Worm (Caenorhabditis elegans): ENCODE measurements around the gene rps-2.
A peak's percentile ranks its signal among the peaks of the same experiment; 100 is the strongest.

Gene rps-2

ce11 chrIV:7931873-7932272, 5.7 kb upstream of the rps-2 start:
- TF ChIP-seq zfp-2 (tag; optimal IDR thresholded peaks at IDR 0.05) (no peak), unc-62 (GFP tag; optimal IDR thresholded peaks at IDR 0.05 in 1 of 2) (peak in 1 of 2 experiments; percentile 92), unc-62 (tag; optimal IDR thresholded peaks at IDR 0.05) (no peak)

ce11 chrIV:7927852-7928251, 1.7 kb upstream of the rps-2 start, which contains the start of gene gcy-8:
Gene gcy-8, plus strand, starts transcription at chrIV:7928152.
- TF ChIP-seq tra-1 (GFP tag; IDR thresholded peaks at IDR 0.05) (no peak), ceh-32 (tag; optimal IDR thresholded peaks at IDR 0.05; ENCODE audit: poor library complexity) (no peak), egl-27 (tag; optimal IDR thresholded peaks at IDR 0.05) (no peak), F44E2.7 (GFP tag; IDR thresholded peaks at IDR 0.05) (no peak), ZK546.5 (tag; optimal IDR thresholded peaks at IDR 0.05) (no peak), Y5F2A.4 (GFP tag; optimal IDR thresholded peaks at IDR 0.05) (no peak), lsy-2 (tag; optimal IDR thresholded peaks at IDR 0.05) (no peak), mes-2 (tag; optimal IDR thresholded peaks at IDR 0.05; ENCODE audit: poor library complexity, severe bottlenecking) (no peak), lin-39 (tag; optimal IDR thresholded peaks at IDR 0.05) (no peak), ceh-28 (tag; optimal IDR thresholded peaks at IDR 0.05) (no peak), hlh-30 (tag; optimal IDR thresholded peaks at IDR 0.05; ENCODE audit: insufficient read depth) (no peak), nhr-76 (tag; optimal IDR thresholded peaks at IDR 0.05) (no peak)

ce11 chrIV:7927218-7927617, 1.0 kb upstream of the rps-2 start, which contains the start of gene C49H3.12:
Gene C49H3.12, minus strand, starts transcription at chrIV:7927318.
- TF ChIP-seq aha-1 (tag) (peak; percentile 20), nhr-10 (tag; optimal IDR thresholded peaks at IDR 0.05) (no peak)

DNA sequence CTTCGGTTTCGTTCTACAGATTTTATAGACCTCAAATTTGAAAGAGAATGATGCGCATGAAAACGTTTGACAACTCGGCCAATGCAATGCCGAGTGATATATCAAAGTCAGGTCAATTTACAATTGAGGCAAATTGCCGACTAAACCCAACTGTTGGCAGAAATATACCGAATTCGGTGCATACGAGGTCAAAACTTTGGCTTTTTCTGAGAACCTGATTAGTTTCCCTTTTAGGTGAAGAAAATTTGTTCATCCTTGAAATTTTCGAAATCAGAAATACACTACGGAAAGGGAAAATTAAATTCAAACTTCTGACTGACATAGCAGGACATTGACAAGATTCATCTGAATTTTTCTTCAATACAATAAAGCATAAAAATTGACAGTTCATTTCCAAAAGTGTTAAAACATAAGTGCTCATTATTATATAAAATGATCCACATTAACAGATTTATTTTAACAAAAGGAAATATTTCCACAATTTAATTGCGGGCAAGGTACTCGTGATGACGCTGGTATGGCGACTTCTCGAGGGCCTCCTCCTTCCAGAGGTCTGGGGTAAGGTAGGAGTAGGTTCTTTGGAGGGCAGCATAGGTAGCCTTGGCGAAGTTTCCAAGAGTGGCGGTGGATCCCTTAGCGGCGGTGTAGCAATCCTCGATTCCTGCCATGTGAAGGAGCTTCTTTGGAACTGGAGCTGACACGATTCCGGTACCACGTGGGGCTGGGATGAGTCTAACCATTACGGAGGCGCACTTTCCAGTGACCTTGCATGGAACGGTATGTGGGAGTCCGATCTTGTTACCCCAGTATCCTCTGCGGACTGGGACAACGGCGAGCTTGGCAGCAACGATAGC, 989 bp downstream of the rps-2 start:
- TF ChIP-seq mes-2 (tag; optimal IDR thresholded peaks at IDR 0.05; ENCODE audit: poor library complexity, severe bottlenecking) (peak; percentile 8), snpc-1.2 (GFP tag; IDR thresholded peaks at IDR 0.05) (peak; percentile 55; the same call in 1 of the 2 replicates), aha-1 (tag) (peak; percentile 80), fkh-10 (GFP tag; optimal IDR thresholded peaks at IDR 0.05) (no peak), aly-2 (tag; optimal IDR thresholded peaks at IDR 0.05) (no peak), lin-1 (GFP tag; IDR thresholded peaks at IDR 0.05) (no peak), lsy-2 (tag; optimal IDR thresholded peaks at IDR 0.05) (peak in 1 of 2 experiments; percentile 20), ama-1 (optimal IDR thresholded peaks at IDR 0.05) (peak; percentile 75), lin-38 (GFP tag; IDR thresholded peaks at IDR 0.05) (no peak; the same call in 1 of the 2 replicates), nhr-10 (tag; optimal IDR thresholded peaks at IDR 0.05) (no peak), ctbp-1 (GFP tag; IDR thresholded peaks at IDR 0.05) (no peak), saeg-2 (GFP tag; IDR thresholded peaks at IDR 0.05) (no peak), nhr-111 (GFP tag; optimal IDR thresholded peaks at IDR 0.05) (no peak), set-16 (GFP tag; IDR thresholded peaks at IDR 0.05) (peak; percentile 50), daf-16 (GFP tag; optimal IDR thresholded peaks at IDR 0.05) (peak in 1 of 2 experiments; percentile 16), daf-16 (tag; optimal IDR thresholded peaks at IDR 0.05) (no peak), R02D3.7 (tag; optimal IDR thresholded peaks at IDR 0.05) (no peak), unc-62 (GFP tag; optimal IDR thresholded peaks at IDR 0.05 in 1 of 2) (no peak), unc-62 (tag; optimal IDR thresholded peaks at IDR 0.05) (no peak), ceh-28 (tag; optimal IDR thresholded peaks at IDR 0.05) (no peak), zfp-3 (GFP tag; conservative IDR thresholded peaks at IDR 0.05) (peak; percentile 57; the same call in 1 of the 2 replicates), arid-1 (GFP tag; conservative IDR thresholded peaks at IDR 0.05) (peak; percentile 32; the same call in 1 of the 2 replicates), dmd-8 (GFP tag; IDR thresholded peaks at IDR 0.05) (no peak), nhr-42 (GFP tag; IDR thresholded peaks at IDR 0.05) (no peak), Y105C5A.15 (GFP tag; IDR thresholded peaks at IDR 0.05) (no peak)
